Worm (Caenorhabditis elegans) whole organism, L4 larva: ENCODE data around the gene M163.10.
A peak's percentile ranks its signal among the peaks of the same experiment; 100 is the strongest.

Source experiments
- R02D3.7 ChIP-seq: fragments of 150-350 bp; sonication (generic microtip); optimal IDR thresholded peaks from 3 replicates; lab custom pipeline; 2014; ENCODE audit warnings: missing biosample characterization, missing genetic modification characterization
- T20F7.1 ChIP-seq: fragments of 200-800 bp; sonication (Bioruptor generic); optimal IDR thresholded peaks from 2 replicates; lab custom pipeline; 2018; ENCODE audit warnings: mild to moderate bottlenecking, missing genetic modification characterization, missing compliant biosample characterization
- T26A8.4 ChIP-seq: fragments of 200-800 bp; sonication (Bioruptor generic); IDR thresholded peaks from 2 replicates; pipeline ENCODE4 v1.3.6; 2022; ENCODE audit warnings: missing genetic modification characterization, missing compliant biosample characterization
- Y105C5A.15 ChIP-seq: fragments of 200-800 bp; sonication (Bioruptor generic); IDR thresholded peaks from 2 replicates; pipeline ENCODE4 v1.3.6; 2022; ENCODE audit warnings: missing genetic modification characterization, missing compliant biosample characterization
- Y48G9A.11 ChIP-seq: fragments of 200-800 bp; sonication (Bioruptor generic); IDR thresholded peaks from 2 replicates; pipeline ENCODE4 v1.3.6; 2022; ENCODE audit warnings: missing genetic modification reagents, missing genetic modification characterization, missing compliant biosample characterization
- Y75B8A.6 ChIP-seq: fragments of 200-800 bp; sonication (Bioruptor generic); IDR thresholded peaks from 2 replicates; pipeline ENCODE4 v1.3.6; 2022; ENCODE audit warnings: missing genetic modification reagents, missing genetic modification characterization, missing compliant biosample characterization
- ZK337.2 ChIP-seq: fragments of 200-800 bp; sonication (Bioruptor generic); IDR thresholded peaks from 2 replicates; pipeline ENCODE4 v1.3.6; 2022; ENCODE audit warnings: missing genetic modification reagents, missing genetic modification characterization, missing compliant biosample characterization
- ZK546.5 ChIP-seq, 2 experiments: sonication (generic microtip); optimal IDR thresholded peaks; 2 replicates each; lab custom pipeline; 2017; ENCODE audit warnings: missing biosample characterization in 2 of 2, missing genetic modification characterization in 2 of 2
- aha-1 ChIP-seq: fragments of 150-350 bp; peaks from one replicate; lab custom pipeline; 2014; ENCODE audit warnings: missing biosample characterization, missing genetic modification characterization
- aly-2 ChIP-seq: sonication (generic microtip); optimal IDR thresholded peaks from 2 replicates; lab custom pipeline; 2018; ENCODE audit warnings: missing biosample characterization, missing genetic modification characterization
- ama-1 ChIP-seq: fragments of 150-350 bp; optimal IDR thresholded peaks from 2 replicates; lab custom pipeline; 2014; ENCODE audit warnings: inconsistent platforms, mixed read lengths
- arid-1 ChIP-seq: fragments of 200-800 bp; sonication (Bioruptor generic); conservative IDR thresholded peaks from 2 replicates; pipeline ENCODE4 v1.3.6; 2022; ENCODE audit warnings: missing genetic modification reagents, missing genetic modification characterization, missing compliant biosample characterization
- ceh-20 ChIP-seq: fragments of 200-800 bp; sonication (Bioruptor generic); IDR thresholded peaks from 2 replicates; pipeline ENCODE4 v1.3.6; 2022; ENCODE audit warnings: missing genetic modification reagents, missing genetic modification characterization, missing compliant biosample characterization
- ceh-62 ChIP-seq: sonication (generic microtip); optimal IDR thresholded peaks from 2 replicates; lab custom pipeline; 2017; ENCODE audit warnings: missing biosample characterization, missing genetic modification characterization
- ceh-82 ChIP-seq: sonication (generic microtip); optimal IDR thresholded peaks from 2 replicates; lab custom pipeline; 2017; ENCODE audit warnings: missing biosample characterization, missing genetic modification characterization
- cey-2 ChIP-seq: sonication (generic microtip); optimal IDR thresholded peaks from 3 replicates; lab custom pipeline; 2017; ENCODE audit warnings: missing genetic modification characterization, mild to moderate bottlenecking, missing compliant biosample characterization, antibody characterized with exemption, borderline replicate concordance; ENCODE audit not compliant: insufficient read depth
- ctbp-1 ChIP-seq: fragments of 200-800 bp; sonication (Bioruptor generic); IDR thresholded peaks from 2 replicates; pipeline ENCODE4 v1.3.6; 2022; ENCODE audit warnings: missing genetic modification reagents, missing genetic modification characterization, missing compliant biosample characterization
- daf-12 ChIP-seq: fragments of 150-350 bp; optimal IDR thresholded peaks from 2 replicates; lab custom pipeline; 2014; ENCODE audit warnings: missing biosample characterization, missing genetic modification reagents, missing genetic modification characterization
- dmd-6 ChIP-seq: fragments of 200-800 bp; sonication (Bioruptor generic); IDR thresholded peaks from 2 replicates; pipeline ENCODE4 v1.3.6; 2022; ENCODE audit warnings: missing genetic modification reagents, missing genetic modification characterization, missing compliant biosample characterization
- duxl-1 ChIP-seq: sonication (generic microtip); optimal IDR thresholded peaks from 2 replicates; lab custom pipeline; 2016; ENCODE audit warnings: mild to moderate bottlenecking, missing genetic modification characterization, moderate library complexity, missing compliant biosample characterization; ENCODE audit not compliant: poor library complexity
- egl-43 ChIP-seq: fragments of 200-800 bp; sonication (Bioruptor generic); IDR thresholded peaks from 2 replicates; pipeline ENCODE4 v1.3.6; 2022; ENCODE audit warnings: missing genetic modification reagents, missing genetic modification characterization, missing compliant biosample characterization
- fkh-10 ChIP-seq: fragments of 150-350 bp; optimal IDR thresholded peaks from 2 replicates; lab custom pipeline; 2014; ENCODE audit warnings: missing biosample characterization, missing genetic modification reagents, missing genetic modification characterization
- fos-1 ChIP-seq: fragments of 150-350 bp; optimal IDR thresholded peaks from 2 replicates; lab custom pipeline; 2014; ENCODE audit warnings: missing biosample characterization, missing genetic modification characterization
- hif-1 ChIP-seq, 2 experiments: sonication (generic microtip); optimal IDR thresholded peaks; 2 replicates each; lab custom pipeline; 2016 to 2017; ENCODE audit warnings: missing compliant biosample characterization in 2 of 2, missing genetic modification characterization in 2 of 2, missing genetic modification reagents in 2 of 2, missing genotype in 2 of 2, mild to moderate bottlenecking in 1 of 2
- hmg-1.1 ChIP-seq: fragments of 200-800 bp; sonication (Bioruptor generic); IDR thresholded peaks from 2 replicates; pipeline ENCODE4 v1.3.6; 2022; ENCODE audit warnings: missing genetic modification reagents, missing genetic modification characterization, missing compliant biosample characterization
- lin-1 ChIP-seq: fragments of 200-800 bp; sonication (Bioruptor generic); IDR thresholded peaks from 2 replicates; pipeline ENCODE4 v1.3.6; 2022; ENCODE audit warnings: missing genetic modification reagents, missing genetic modification characterization, missing compliant biosample characterization
- lir-3 ChIP-seq: sonication (generic microtip); optimal IDR thresholded peaks from 2 replicates; lab custom pipeline; 2016; ENCODE audit warnings: mild to moderate bottlenecking, missing genetic modification characterization, missing compliant biosample characterization
- madf-5 ChIP-seq, 2 experiments: fragments of 200-800 bp; sonication (Bioruptor generic); IDR thresholded peaks; 2 replicates each; pipeline ENCODE4 v1.3.6; 2022; ENCODE audit warnings: missing compliant biosample characterization in 2 of 2, missing genetic modification characterization in 2 of 2
- madf-9 ChIP-seq: fragments of 200-800 bp; sonication (Bioruptor generic); conservative IDR thresholded peaks from 2 replicates; pipeline ENCODE4 v1.3.6; 2022; ENCODE audit warnings: missing genetic modification reagents, missing genetic modification characterization, missing compliant biosample characterization
- mdl-1 ChIP-seq, 2 experiments: fragments of 150-350 bp in 1 of 2; sonication (generic microtip) in 1 of 2; optimal IDR thresholded peaks; 2 replicates each; lab custom pipeline; 2014 to 2017; ENCODE audit warnings: missing biosample characterization in 2 of 2, missing genetic modification characterization in 2 of 2
- mep-1 ChIP-seq: fragments of 150-350 bp; sonication (generic microtip); optimal IDR thresholded peaks from 3 replicates; lab custom pipeline; 2014; ENCODE audit warnings: missing biosample characterization, missing genetic modification characterization
- mes-2 ChIP-seq: sonication (generic microtip); optimal IDR thresholded peaks from 2 replicates; lab custom pipeline; 2016; ENCODE audit warnings: missing genotype, mild to moderate bottlenecking, missing genetic modification characterization, missing compliant biosample characterization; ENCODE audit not compliant: poor library complexity, severe bottlenecking
- mxl-3 ChIP-seq: fragments of 200-800 bp; sonication (Bioruptor generic); optimal IDR thresholded peaks from 2 replicates; lab custom pipeline; 2018; ENCODE audit warnings: mild to moderate bottlenecking, missing genetic modification characterization, missing compliant biosample characterization
- nhr-10 ChIP-seq: fragments of 150-350 bp; optimal IDR thresholded peaks from 2 replicates; lab custom pipeline; 2014; ENCODE audit warnings: missing biosample characterization, missing genetic modification characterization
- nhr-102 ChIP-seq: sonication (generic microtip); optimal IDR thresholded peaks from 2 replicates; lab custom pipeline; 2016; ENCODE audit warnings: mild to moderate bottlenecking, missing genetic modification characterization, moderate library complexity, missing compliant biosample characterization
- nhr-25 ChIP-seq: sonication (generic microtip); optimal IDR thresholded peaks from 2 replicates; lab custom pipeline; 2017; ENCODE audit warnings: missing genetic modification characterization, mild to moderate bottlenecking, missing compliant biosample characterization, antibody characterized with exemption, moderate library complexity, borderline replicate concordance; ENCODE audit not compliant: insufficient read depth
- nhr-28 ChIP-seq: fragments of 150-350 bp; optimal IDR thresholded peaks from 2 replicates; lab custom pipeline; 2014; ENCODE audit warnings: missing biosample characterization, missing genetic modification characterization
- nhr-77 ChIP-seq: fragments of 150-350 bp; optimal IDR thresholded peaks from 2 replicates; lab custom pipeline; 2014; ENCODE audit warnings: missing biosample characterization, missing genetic modification characterization
- php-3 ChIP-seq: fragments of 200-800 bp; sonication (Bioruptor generic); IDR thresholded peaks from 2 replicates; pipeline ENCODE4 v1.3.6; 2022; ENCODE audit warnings: missing genetic modification reagents, missing genetic modification characterization, missing compliant biosample characterization
- pqm-1 ChIP-seq: sonication (generic microtip); optimal IDR thresholded peaks from 2 replicates; lab custom pipeline; 2017; ENCODE audit warnings: missing biosample characterization, missing genetic modification characterization
- sdz-12 ChIP-seq: fragments of 200-800 bp; sonication (Bioruptor generic); optimal IDR thresholded peaks from 2 replicates; lab custom pipeline; 2018; ENCODE audit warnings: mild to moderate bottlenecking, missing genetic modification characterization, missing compliant biosample characterization
- set-16 ChIP-seq: fragments of 200-800 bp; sonication (Bioruptor generic); IDR thresholded peaks from 2 replicates; pipeline ENCODE4 v1.3.6; 2022; ENCODE audit warnings: missing genetic modification reagents, missing genetic modification characterization, missing compliant biosample characterization
- skn-1 ChIP-seq: fragments of 150-350 bp; optimal IDR thresholded peaks from 2 replicates; lab custom pipeline; 2014; ENCODE audit warnings: missing biosample characterization, missing genetic modification characterization
- snpc-1.2 ChIP-seq: fragments of 200-800 bp; sonication (Bioruptor generic); IDR thresholded peaks from 2 replicates; pipeline ENCODE4 v1.3.6; 2022; ENCODE audit warnings: missing genetic modification reagents, missing genetic modification characterization, missing compliant biosample characterization
- spr-1 ChIP-seq: sonication (generic microtip); optimal IDR thresholded peaks from 2 replicates; lab custom pipeline; 2016; ENCODE audit warnings: mild to moderate bottlenecking, missing genetic modification characterization, missing compliant biosample characterization
- spr-3 ChIP-seq: fragments of 200-800 bp; sonication (Bioruptor generic); optimal IDR thresholded peaks from 2 replicates; lab custom pipeline; 2018; ENCODE audit warnings: mild to moderate bottlenecking, missing genetic modification characterization, missing compliant biosample characterization
- unc-39 ChIP-seq: sonication (generic microtip); optimal IDR thresholded peaks from 2 replicates; lab custom pipeline; 2017; ENCODE audit warnings: missing biosample characterization, missing genetic modification characterization
- unc-62 ChIP-seq, 3 experiments: fragments of 150-350 bp in 1 of 3; sonication (generic microtip); optimal IDR thresholded peaks in 2 of 3; peaks in 1 of 3; 1 replicate in 1 of 3; 2 replicates in 2 of 3; lab custom pipeline; 2014 to 2017; ENCODE audit warnings: missing biosample characterization in 3 of 3, missing genetic modification characterization in 3 of 3, missing genetic modification reagents in 3 of 3, missing genotype in 1 of 3
- zag-1 ChIP-seq: fragments of 150-350 bp; optimal IDR thresholded peaks from 2 replicates; lab custom pipeline; 2014; ENCODE audit warnings: missing biosample characterization, missing genetic modification characterization
- zfp-2 ChIP-seq: sonication (generic microtip); optimal IDR thresholded peaks from 2 replicates; lab custom pipeline; 2016; ENCODE audit warnings: mild to moderate bottlenecking, missing genetic modification characterization, missing compliant biosample characterization

The M163.10 gene

ce11 chrX:14503800-14504550 is 33.2 kb downstream of the M163.10 start, which contains the start of gene M163.1 (continued):
- TF ChIP-seq T20F7.1 (GFP tag; lab: Kevin White, UChicago) = no peak
- TF ChIP-seq arid-1 (GFP tag; lab: Robert Waterston, UW) = no peak
- TF ChIP-seq nhr-77 (tag; lab: Kevin White, UChicago) = no peak
- no peak for TF ChIP-seq Y75B8A.6 (GFP tag; lab: Robert Waterston, UW)
- TF ChIP-seq dmd-6 = peak; percentile 56
- TF ChIP-seq hif-1 (tag; optimal IDR thresholded peaks at IDR 0.05; lab: Kevin White, UChicago) = no peak
- TF ChIP-seq mxl-3 (GFP tag; lab: Kevin White, UChicago) = no peak
- no peak for TF ChIP-seq fkh-10
- TF ChIP-seq nhr-28 (tag; lab: Kevin White, UChicago) = peak; percentile 37
- no peak for TF ChIP-seq ama-1 (lab: Kevin White, UChicago)
- no peak for TF ChIP-seq lin-1 (GFP tag; lab: Robert Waterston, UW)
- TF ChIP-seq set-16 (GFP tag; lab: Robert Waterston, UW) = peak; percentile 84
- no peak for TF ChIP-seq hmg-1.1
- TF ChIP-seq T26A8.4 (GFP tag; lab: Robert Waterston, UW) = no peak
- TF ChIP-seq skn-1 = no peak
- no peak for TF ChIP-seq sdz-12 (GFP tag; lab: Kevin White, UChicago)
- TF ChIP-seq aly-2 = no peak
- TF ChIP-seq ceh-82 (tag; lab: Kevin White, UChicago) = no peak
- TF ChIP-seq ceh-62 (tag; lab: Kevin White, UChicago) = no peak
- TF ChIP-seq daf-12 = no peak
- no peak for TF ChIP-seq R02D3.7 (tag; lab: Kevin White, UChicago)
- TF ChIP-seq snpc-1.2 = no peak
- no peak for TF ChIP-seq cey-2
- TF ChIP-seq ctbp-1 (GFP tag; lab: Robert Waterston, UW) = no peak
- TF ChIP-seq zag-1 = no peak
- no peak for TF ChIP-seq spr-3 (GFP tag; lab: Kevin White, UChicago)
- TF ChIP-seq aha-1 (tag; lab: Kevin White, UChicago) = peak; percentile 95
- no peak for TF ChIP-seq lir-3
- TF ChIP-seq madf-5 (GFP tag; IDR thresholded peaks at IDR 0.05; lab: Robert Waterston, UW) = no peak
- TF ChIP-seq ZK546.5 (tag; optimal IDR thresholded peaks at IDR 0.05; lab: Kevin White, UChicago) = no peak
- TF ChIP-seq unc-62 (GFP tag; optimal IDR thresholded peaks at IDR 0.05 in 1 of 2; lab: Kevin White, UChicago) = peak in 1 of 2 experiments; percentile 91
- TF ChIP-seq unc-62 (tag; optimal IDR thresholded peaks at IDR 0.05; lab: Kevin White, UChicago) = no peak
- no peak for TF ChIP-seq nhr-25 (tag; lab: Kevin White, UChicago)
- no peak for TF ChIP-seq ZK337.2 (GFP tag; lab: Robert Waterston, UW)
- peak; percentile 49 for TF ChIP-seq pqm-1 (tag; lab: Kevin White, UChicago)
- TF ChIP-seq mep-1 (tag; lab: Kevin White, UChicago) = no peak
- no peak for TF ChIP-seq unc-39 (tag; lab: Kevin White, UChicago)

- no peak for TF ChIP-seq nhr-10 (tag; lab: Kevin White, UChicago)
- no peak for TF ChIP-seq mes-2 (tag; lab: Kevin White, UChicago)
- no peak for TF ChIP-seq ZK546.5 (tag; optimal IDR thresholded peaks at IDR 0.05; lab: Kevin White, UChicago)
- no peak for TF ChIP-seq spr-1 (tag; lab: Kevin White, UChicago)
- TF ChIP-seq zfp-2 = no peak
- TF ChIP-seq egl-43 (GFP tag; lab: Robert Waterston, UW) = no peak
- no peak for TF ChIP-seq nhr-102
- TF ChIP-seq Y105C5A.15 (GFP tag; lab: Robert Waterston, UW) = no peak
- TF ChIP-seq Y48G9A.11 = no peak
- no peak for TF ChIP-seq fos-1 (tag; lab: Kevin White, UChicago)
- peak; percentile 72 for TF ChIP-seq pqm-1 (tag; lab: Kevin White, UChicago)
- no peak for TF ChIP-seq duxl-1 (tag; lab: Kevin White, UChicago)
- no peak for TF ChIP-seq ceh-20
- TF ChIP-seq ceh-82 (tag; lab: Kevin White, UChicago) = no peak
- TF ChIP-seq unc-39 (tag; lab: Kevin White, UChicago) = no peak
- no peak for TF ChIP-seq arid-1 (GFP tag; lab: Robert Waterston, UW)
- TF ChIP-seq mdl-1 (tag; optimal IDR thresholded peaks at IDR 0.05; lab: Kevin White, UChicago) = no peak
- no peak for TF ChIP-seq nhr-77 (tag; lab: Kevin White, UChicago)
- TF ChIP-seq madf-9 (GFP tag; lab: Robert Waterston, UW) = no peak
- peak; percentile 41; the same call in 1 of the 2 replicates for TF ChIP-seq php-3 (GFP tag; lab: Robert Waterston, UW)
- no peak for TF ChIP-seq lir-3
Measured at ce11 chrX:14504551-14504902, 33.7 kb downstream of the M163.10 start.
